Comparison of ENCODE assay signal across 1 fruit fly cellular context in genomic region chr3L:15690711-15691591, dm6.
TF ChIP-seq lines count a peak whose summit lies in the region.

No protein-coding gene starts in this region.

TF ChIP-seq in whole organism, embryonic, 481 proteins besides CTCF, POLR2A, EP300 and RAD21 (continued from another document):
- TF ChIP-seq CG15514 (GFP tag; optimal IDR thresholded peaks at IDR 0.05; lab: Kevin White, UChicago), result peak; percentile 11
- TF ChIP-seq dysf (GFP tag; IDR thresholded peaks at IDR 0.05; lab: Robert Waterston, UW), result 0 out of 3 replicates have a peak, but pooled peaks have one; percentile 21
- TF ChIP-seq YL-1 (GFP tag; optimal IDR thresholded peaks at IDR 0.05; lab: Kevin White, UChicago), result no peak
- no peak for TF ChIP-seq MESR4 (GFP tag; optimal IDR thresholded peaks at IDR 0.05; lab: Kevin White, UChicago)
- no peak for TF ChIP-seq CG13624 (GFP tag; optimal IDR thresholded peaks at IDR 0.05; lab: Kevin White, UChicago)
- TF ChIP-seq CG10366 (GFP tag; IDR thresholded peaks at IDR 0.05; lab: Robert Waterston, UW), result no peak
- TF ChIP-seq crc (GFP tag; optimal IDR thresholded peaks at IDR 0.05; lab: Kevin White, UChicago), result no peak
- no peak for TF ChIP-seq CG7357 (GFP tag; IDR thresholded peaks at IDR 0.05; lab: Robert Waterston, UW)
- TF ChIP-seq tio (GFP tag; optimal IDR thresholded peaks at IDR 0.05; lab: Kevin White, UChicago), result no peak
- no peak for TF ChIP-seq Scr (GFP tag; IDR thresholded peaks at IDR 0.05; lab: Robert Waterston, UW; ENCODE audit: partially characterized antibody)
- TF ChIP-seq Ssrp (tag; optimal IDR thresholded peaks at IDR 0.05; lab: Kevin White, UChicago), result no peak
- peak; percentile 54 for TF ChIP-seq dmrt11E (tag; optimal IDR thresholded peaks at IDR 0.05; lab: Kevin White, UChicago)
- TF ChIP-seq CG18599 (GFP tag; optimal IDR thresholded peaks at IDR 0.05; lab: Kevin White, UChicago), result peak; percentile 58
- TF ChIP-seq NK7.1 (GFP tag; optimal IDR thresholded peaks at IDR 0.05; lab: Kevin White, UChicago), result peak; percentile 41
- TF ChIP-seq C15 (GFP tag; IDR thresholded peaks at IDR 0.05; lab: Robert Waterston, UW), result no peak
- peak in 1 of 2 experiments; percentile 55 for TF ChIP-seq bsh (GFP tag; optimal IDR thresholded peaks at IDR 0.05; lab: Kevin White, UChicago)
- TF ChIP-seq cwo (GFP tag; optimal IDR thresholded peaks at IDR 0.05; lab: Kevin White, UChicago), result peak; percentile 65
- TF ChIP-seq CG4282 (GFP tag; optimal IDR thresholded peaks at IDR 0.05; lab: Kevin White, UChicago), result no peak
- no peak for TF ChIP-seq CG2202 (tag; optimal IDR thresholded peaks at IDR 0.05; lab: Kevin White, UChicago)
- TF ChIP-seq CG1792 (GFP tag; optimal IDR thresholded peaks at IDR 0.05; lab: Kevin White, UChicago), result peak; percentile 56
- peak; percentile 73 for TF ChIP-seq phol (tag; optimal IDR thresholded peaks at IDR 0.05; lab: Kevin White, UChicago)
- no peak for TF ChIP-seq ssp (GFP tag; IDR thresholded peaks at IDR 0.05; lab: Robert Waterston, UW)
- TF ChIP-seq pnt (GFP tag; optimal IDR thresholded peaks at IDR 0.05; lab: Kevin White, UChicago), result no peak
- TF ChIP-seq CG31224 (GFP tag; IDR thresholded peaks at IDR 0.05; lab: Robert Waterston, UW), result no peak
- peak; percentile 40 for TF ChIP-seq nerfin-1 (tag; optimal IDR thresholded peaks at IDR 0.05; lab: Kevin White, UChicago)
- no peak for TF ChIP-seq gt (GFP tag; IDR thresholded peaks at IDR 0.05; lab: Robert Waterston, UW)
- peak; percentile 32 for TF ChIP-seq CG2875 (GFP tag; optimal IDR thresholded peaks at IDR 0.05; lab: Kevin White, UChicago)
- TF ChIP-seq Ets97D (GFP tag; optimal IDR thresholded peaks at IDR 0.05; lab: Kevin White, UChicago), result no peak
- no peak for TF ChIP-seq Adf1 (GFP tag; IDR thresholded peaks at IDR 0.05; lab: Robert Waterston, UW)
- TF ChIP-seq Opbp (GFP tag; IDR thresholded peaks at IDR 0.05; lab: Robert Waterston, UW; ENCODE audit: partially characterized antibody), result no peak
- peak; percentile 37 for TF ChIP-seq bcd (GFP tag; optimal IDR thresholded peaks at IDR 0.05; lab: Kevin White, UChicago)
- no peak for TF ChIP-seq sc (optimal IDR thresholded peaks at IDR 0.05; lab: Kevin White, UChicago)
- TF ChIP-seq sc (GFP tag; optimal IDR thresholded peaks at IDR 0.05; lab: Kevin White, UChicago), result no peak
- no peak for TF ChIP-seq tna (GFP tag; IDR thresholded peaks at IDR 0.05; lab: Robert Waterston, UW; ENCODE audit: partially characterized antibody)
- TF ChIP-seq kni (GFP tag; optimal IDR thresholded peaks at IDR 0.05; lab: Kevin White, UChicago), result no peak
- no peak for TF ChIP-seq insv (GFP tag; optimal IDR thresholded peaks at IDR 0.05; lab: Kevin White, UChicago)
- no peak for TF ChIP-seq CG3726 (GFP tag; IDR thresholded peaks at IDR 0.05; lab: Robert Waterston, UW)
- no peak for TF ChIP-seq nom (GFP tag; optimal IDR thresholded peaks at IDR 0.05; lab: Kevin White, UChicago)
- TF ChIP-seq ap (GFP tag; IDR thresholded peaks at IDR 0.05; lab: Robert Waterston, UW), result no peak
- TF ChIP-seq oc (tag; optimal IDR thresholded peaks at IDR 0.05; lab: Kevin White, UChicago), result no peak
- peak; percentile 26 for TF ChIP-seq Deaf1 (tag; optimal IDR thresholded peaks at IDR 0.05; lab: Kevin White, UChicago)
- TF ChIP-seq HmgD (GFP tag; optimal IDR thresholded peaks at IDR 0.05; lab: Kevin White, UChicago), result no peak
- peak; percentile 35 for TF ChIP-seq CG17359 (tag; optimal IDR thresholded peaks at IDR 0.05; lab: Kevin White, UChicago)
- TF ChIP-seq ems (GFP tag; optimal IDR thresholded peaks at IDR 0.05; lab: Kevin White, UChicago), result no peak
- TF ChIP-seq sob (GFP tag; IDR thresholded peaks at IDR 0.05; lab: Robert Waterston, UW), result no peak
- TF ChIP-seq CG16813 (GFP tag; IDR thresholded peaks at IDR 0.05; lab: Robert Waterston, UW; ENCODE audit: partially characterized antibody), result no peak
- no peak for TF ChIP-seq Max (GFP tag; optimal IDR thresholded peaks at IDR 0.05; lab: Kevin White, UChicago)
- no peak for TF ChIP-seq CG6791 (GFP tag; IDR thresholded peaks at IDR 0.05; lab: Robert Waterston, UW; ENCODE audit: partially characterized antibody)
- TF ChIP-seq Atf6 (GFP tag; IDR thresholded peaks at IDR 0.05; lab: Robert Waterston, UW), result no peak
- no peak for TF ChIP-seq sens-2 (GFP tag; IDR thresholded peaks at IDR 0.05; lab: Robert Waterston, UW)
- no peak for TF ChIP-seq hkb (optimal IDR thresholded peaks at IDR 0.05; lab: Kevin White, UChicago)
- TF ChIP-seq hkb (GFP tag; IDR thresholded peaks at IDR 0.05; lab: Robert Waterston, UW), result peak; percentile 78
- TF ChIP-seq CG17361 (GFP tag; IDR thresholded peaks at IDR 0.05; lab: Robert Waterston, UW), result peak; percentile 53; the same call in 1 of the 3 replicates
